Fruit fly (Drosophila melanogaster) whole organism, prepupa: Measurements from ENCODE around the gene lap.

Experiments
- CG10631 ChIP-seq: fragments of 200-800 bp; sonication (Bioruptor generic); optimal IDR thresholded peaks from 2 replicates; lab custom pipeline; 2016; ENCODE audit warnings: missing biosample characterization, missing genetic modification characterization
- CG16779 ChIP-seq: fragments of 200-800 bp; sonication (Bioruptor generic); optimal IDR thresholded peaks from 3 replicates; lab custom pipeline; 2017; ENCODE audit warnings: missing biosample characterization, mild to moderate bottlenecking, missing genetic modification characterization
- CG6163 ChIP-seq: fragments of 200-800 bp; sonication (Bioruptor generic); IDR thresholded peaks from 3 replicates; pipeline ENCODE4 v1.3.6; 2022; ENCODE audit warnings: missing biosample characterization, missing genetic modification characterization
- CG7368 ChIP-seq: fragments of 200-800 bp; sonication (Bioruptor generic); optimal IDR thresholded peaks from 3 replicates; lab custom pipeline; 2016; ENCODE audit warnings: missing biosample characterization, missing genetic modification characterization
- CG8119 ChIP-seq: fragments of 200-800 bp; sonication (Bioruptor generic); IDR thresholded peaks from 3 replicates; pipeline ENCODE4 v1.3.6; 2022; ENCODE audit warnings: missing biosample characterization, missing genetic modification characterization
- CG8632 ChIP-seq: fragments of 200-800 bp; sonication (Bioruptor generic); optimal IDR thresholded peaks from 3 replicates; lab custom pipeline; 2016; ENCODE audit warnings: missing biosample characterization, missing genetic modification characterization
- Ets21C ChIP-seq: fragments of 200-800 bp; sonication (Bioruptor generic); optimal IDR thresholded peaks from 3 replicates; lab custom pipeline; 2016; ENCODE audit warnings: missing biosample characterization, missing genetic modification characterization
- OdsH ChIP-seq: fragments of 200-800 bp; sonication (Bioruptor generic); optimal IDR thresholded peaks from 3 replicates; lab custom pipeline; 2016; ENCODE audit warnings: missing biosample characterization, missing genetic modification characterization
- Sox14 ChIP-seq: fragments of 200-800 bp; sonication (Bioruptor generic); optimal IDR thresholded peaks from 3 replicates; lab custom pipeline; 2016; ENCODE audit warnings: missing biosample characterization, missing genetic modification characterization
- acj6 ChIP-seq: fragments of 200-800 bp; sonication (Bioruptor generic); optimal IDR thresholded peaks from 3 replicates; lab custom pipeline; 2016; ENCODE audit warnings: missing biosample characterization, missing genetic modification characterization
- cyc ChIP-seq: fragments of 200-800 bp; sonication (Bioruptor generic); optimal IDR thresholded peaks from 3 replicates; lab custom pipeline; 2016; ENCODE audit warnings: missing biosample characterization, missing genetic modification characterization
- dac ChIP-seq: fragments of 200-800 bp; sonication (Bioruptor generic); optimal IDR thresholded peaks from 2 replicates; lab custom pipeline; 2017; ENCODE audit warnings: missing biosample characterization, mild to moderate bottlenecking, missing genetic modification characterization
- eg ChIP-seq: fragments of 200-800 bp; sonication (Bioruptor generic); IDR thresholded peaks from 3 replicates; pipeline ENCODE4 v1.3.6; 2022; ENCODE audit warnings: missing biosample characterization, missing genetic modification characterization
- fd59A ChIP-seq: fragments of 200-800 bp; sonication (Bioruptor generic); optimal IDR thresholded peaks from 2 replicates; lab custom pipeline; 2017; ENCODE audit warnings: missing biosample characterization, mild to moderate bottlenecking, missing genetic modification characterization, missing genetic modification reagents
- fd85E ChIP-seq: fragments of 200-800 bp; sonication (Bioruptor generic); optimal IDR thresholded peaks from 3 replicates; lab custom pipeline; 2016; ENCODE audit warnings: missing biosample characterization, missing genetic modification characterization
- lz ChIP-seq: fragments of 200-800 bp; sonication (Bioruptor generic); optimal IDR thresholded peaks from 3 replicates; lab custom pipeline; 2016; ENCODE audit warnings: missing biosample characterization, missing genetic modification characterization
- net ChIP-seq: fragments of 200-800 bp; sonication (Bioruptor generic); optimal IDR thresholded peaks from 3 replicates; lab custom pipeline; 2016; ENCODE audit warnings: missing biosample characterization, missing genetic modification characterization
- pdm3 ChIP-seq: fragments of 200-800 bp; sonication (Bioruptor generic); optimal IDR thresholded peaks from 3 replicates; lab custom pipeline; 2016; ENCODE audit warnings: missing biosample characterization, missing genetic modification characterization
- salr ChIP-seq, 2 experiments: fragments of 200-800 bp; sonication (Bioruptor generic); optimal IDR thresholded peaks; 3 replicates each; lab custom pipeline; 2016 to 2018; ENCODE audit warnings: missing biosample characterization in 2 of 2, missing genetic modification characterization in 2 of 2, mild to moderate bottlenecking in 1 of 2
- spab ChIP-seq: fragments of 200-800 bp; sonication (Bioruptor generic); optimal IDR thresholded peaks from 2 replicates; lab custom pipeline; 2017; ENCODE audit warnings: missing biosample characterization, mild to moderate bottlenecking, missing genetic modification characterization, missing genetic modification reagents
- svp ChIP-seq: fragments of 200-800 bp; sonication (Bioruptor generic); peaks from one replicate; lab custom pipeline; 2016; ENCODE audit warnings: missing biosample characterization, missing genetic modification characterization
- vri ChIP-seq: fragments of 200-800 bp; sonication (Bioruptor generic); optimal IDR thresholded peaks from 3 replicates; lab custom pipeline; 2016; ENCODE audit warnings: missing biosample characterization, mild to moderate bottlenecking, missing genetic modification characterization

The lap gene

dm6 chr3R:7249460-7249859 is 62.7 kb downstream of the lap start, which contains the start of the genes CG1227 and Dtwd2 (continued):
- TF ChIP-seq eg (GFP tag; lab: Robert Waterston, UW) (peak; percentile 99), svp (GFP tag; lab: Kevin White, UChicago) (peak; percentile 93), CG16779 (tag; lab: Kevin White, UChicago) (peak; percentile 93), dac (GFP tag; lab: Kevin White, UChicago) (peak; percentile 79), pdm3 (peak; percentile 93), spab (peak; percentile 84), Ets21C (peak; percentile 81), CG8632 (GFP tag; lab: Kevin White, UChicago) (peak; percentile 96), cyc (GFP tag; lab: Kevin White, UChicago) (peak; percentile 86), net (peak; percentile 94), fd59A (GFP tag; lab: Kevin White, UChicago) (peak; percentile 88), CG6163 (GFP tag; lab: Robert Waterston, UW) (peak; percentile 98), vri (GFP tag; lab: Kevin White, UChicago) (no peak), fd85E (peak; percentile 77), OdsH (GFP tag; lab: Kevin White, UChicago) (peak; percentile 96), acj6 (peak; percentile 94), CG8119 (GFP tag; lab: Robert Waterston, UW) (peak; percentile 98), Sox14 (GFP tag; lab: Kevin White, UChicago) (peak; percentile 90), salr (GFP tag; optimal IDR thresholded peaks at IDR 0.05; lab: Kevin White, UChicago) (peak in 1 of 2 experiments; percentile 80), CG7368 (GFP tag; lab: Kevin White, UChicago) (peak; percentile 91), lz (peak; percentile 93), CG10631 (peak; percentile 94)
